Worm (Caenorhabditis elegans) whole organism, L4 larva: Measurements from ENCODE around the gene unc-26.

Experiments used
- F49E8.2 ChIP-seq: sonication (generic microtip); optimal IDR thresholded peaks from 2 replicates; lab custom pipeline; 2016; ENCODE audit warnings: missing compliant biosample characterization, mild to moderate bottlenecking, missing genetic modification characterization, borderline replicate concordance
- T26A8.4 ChIP-seq: fragments of 200-800 bp; sonication (Bioruptor generic); IDR thresholded peaks from 2 replicates; pipeline ENCODE4 v1.3.6; 2022; ENCODE audit warnings: missing genetic modification characterization, missing compliant biosample characterization
- Y48G9A.11 ChIP-seq: fragments of 200-800 bp; sonication (Bioruptor generic); IDR thresholded peaks from 2 replicates; pipeline ENCODE4 v1.3.6; 2022; ENCODE audit warnings: missing genetic modification reagents, missing genetic modification characterization, missing compliant biosample characterization
- ZK337.2 ChIP-seq: fragments of 200-800 bp; sonication (Bioruptor generic); IDR thresholded peaks from 2 replicates; pipeline ENCODE4 v1.3.6; 2022; ENCODE audit warnings: missing genetic modification reagents, missing genetic modification characterization, missing compliant biosample characterization
- ceh-28 ChIP-seq: fragments of 150-350 bp; optimal IDR thresholded peaks from 2 replicates; lab custom pipeline; 2014; ENCODE audit warnings: missing biosample characterization, missing genetic modification reagents, missing genetic modification characterization
- cey-2 ChIP-seq: sonication (generic microtip); optimal IDR thresholded peaks from 3 replicates; lab custom pipeline; 2017; ENCODE audit warnings: missing genetic modification characterization, mild to moderate bottlenecking, missing compliant biosample characterization, antibody characterized with exemption, borderline replicate concordance; ENCODE audit not compliant: insufficient read depth
- fkh-10 ChIP-seq: fragments of 150-350 bp; optimal IDR thresholded peaks from 2 replicates; lab custom pipeline; 2014; ENCODE audit warnings: missing biosample characterization, missing genetic modification reagents, missing genetic modification characterization
- lin-13 ChIP-seq: fragments of 150-350 bp; optimal IDR thresholded peaks from 2 replicates; lab custom pipeline; 2014; ENCODE audit warnings: missing biosample characterization, missing genetic modification reagents, missing genetic modification characterization
- lsy-2 ChIP-seq, 2 experiments: fragments of 150-350 bp in 1 of 2; sonication (generic microtip) in 1 of 2; optimal IDR thresholded peaks; 2 replicates each; lab custom pipeline; 2014 to 2017; ENCODE audit warnings: missing biosample characterization in 2 of 2, missing genetic modification characterization in 2 of 2
- mep-1 ChIP-seq: fragments of 150-350 bp; sonication (generic microtip); optimal IDR thresholded peaks from 3 replicates; lab custom pipeline; 2014; ENCODE audit warnings: missing biosample characterization, missing genetic modification characterization
- nhr-237 ChIP-seq: sonication (generic microtip); optimal IDR thresholded peaks from 2 replicates; lab custom pipeline; 2017; ENCODE audit warnings: missing biosample characterization, missing genetic modification characterization
- rbr-2 ChIP-seq: sonication (generic microtip); optimal IDR thresholded peaks from 2 replicates; lab custom pipeline; 2016; ENCODE audit warnings: missing genotype, missing genetic modification characterization, missing compliant biosample characterization
- unc-130 ChIP-seq: sonication (generic microtip); optimal IDR thresholded peaks from 2 replicates; lab custom pipeline; 2016; ENCODE audit warnings: missing genetic modification reagents, missing genetic modification characterization, missing compliant biosample characterization
- zfp-2 ChIP-seq: sonication (generic microtip); optimal IDR thresholded peaks from 2 replicates; lab custom pipeline; 2016; ENCODE audit warnings: mild to moderate bottlenecking, missing genetic modification characterization, missing compliant biosample characterization

DNA sequence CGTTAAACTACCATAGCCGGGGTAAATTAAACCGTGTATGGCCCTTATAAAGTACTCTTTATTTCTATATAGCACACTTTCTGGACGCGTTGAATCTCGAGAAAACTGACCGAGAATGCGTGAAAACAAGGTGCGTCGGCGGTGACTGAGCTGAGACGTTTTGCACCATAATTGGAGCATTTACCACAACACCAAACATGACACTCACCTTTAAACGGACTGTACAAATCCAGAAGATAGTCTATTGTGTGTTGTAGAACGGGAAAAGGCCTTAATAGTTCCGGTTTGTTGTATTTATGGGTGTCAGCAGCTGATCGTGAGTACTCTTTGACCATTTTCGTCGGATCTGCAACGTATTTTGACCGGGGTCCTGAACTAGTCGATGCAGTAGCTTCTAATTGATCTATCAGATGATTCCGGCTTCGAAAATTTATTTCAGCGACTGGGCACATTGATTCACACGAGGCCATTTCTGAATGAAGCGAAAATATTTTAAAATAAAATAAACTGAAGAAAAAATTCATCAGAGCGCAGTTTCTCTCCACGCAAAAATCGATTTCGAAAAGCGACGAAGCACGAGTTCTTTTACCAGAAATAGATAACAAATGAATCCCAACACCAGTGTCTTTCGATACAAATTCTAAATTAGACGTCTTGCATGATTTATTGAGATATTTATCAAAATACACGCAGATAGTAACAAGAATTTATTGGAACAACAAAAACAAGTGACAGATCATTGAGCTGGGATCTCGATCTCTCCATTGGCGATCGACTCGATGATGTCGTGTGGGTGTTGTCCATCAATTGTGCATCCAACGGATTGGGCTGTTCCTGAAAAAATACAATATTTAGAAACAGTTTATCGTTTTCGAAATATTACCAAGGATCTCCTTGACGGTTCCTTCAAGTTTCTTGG, 33.1 kb downstream of the unc-26 start, which contains the start of gene tag-115:
- TF ChIP-seq zfp-2 (tag; lab: Kevin White, UChicago) (no peak), rbr-2 (no peak), lsy-2 (tag; optimal IDR thresholded peaks at IDR 0.05; lab: Kevin White, UChicago) (peak in 1 of 2 experiments; percentile 66), lin-13 (GFP tag; lab: Kevin White, UChicago) (peak; percentile 23), mep-1 (tag; lab: Kevin White, UChicago) (peak; percentile 3), T26A8.4 (GFP tag; lab: Robert Waterston, UW) (no peak), cey-2 (no peak), ceh-28 (tag; lab: Kevin White, UChicago) (no peak), ZK337.2 (GFP tag; lab: Robert Waterston, UW) (no peak), unc-130 (peak; percentile 75), Y48G9A.11 (peak; percentile 50; the same call in 1 of the 2 replicates), fkh-10 (GFP tag; lab: Kevin White, UChicago) (no peak), nhr-237 (tag; lab: Kevin White, UChicago) (no peak), F49E8.2 (tag; lab: Kevin White, UChicago) (peak; percentile 69)
